Fruit fly (Drosophila melanogaster): ENCODE results near the gene CG1523.
A peak's percentile ranks its signal among the peaks of the same experiment; 100 is the strongest.

The CG1523 gene

DNA sequence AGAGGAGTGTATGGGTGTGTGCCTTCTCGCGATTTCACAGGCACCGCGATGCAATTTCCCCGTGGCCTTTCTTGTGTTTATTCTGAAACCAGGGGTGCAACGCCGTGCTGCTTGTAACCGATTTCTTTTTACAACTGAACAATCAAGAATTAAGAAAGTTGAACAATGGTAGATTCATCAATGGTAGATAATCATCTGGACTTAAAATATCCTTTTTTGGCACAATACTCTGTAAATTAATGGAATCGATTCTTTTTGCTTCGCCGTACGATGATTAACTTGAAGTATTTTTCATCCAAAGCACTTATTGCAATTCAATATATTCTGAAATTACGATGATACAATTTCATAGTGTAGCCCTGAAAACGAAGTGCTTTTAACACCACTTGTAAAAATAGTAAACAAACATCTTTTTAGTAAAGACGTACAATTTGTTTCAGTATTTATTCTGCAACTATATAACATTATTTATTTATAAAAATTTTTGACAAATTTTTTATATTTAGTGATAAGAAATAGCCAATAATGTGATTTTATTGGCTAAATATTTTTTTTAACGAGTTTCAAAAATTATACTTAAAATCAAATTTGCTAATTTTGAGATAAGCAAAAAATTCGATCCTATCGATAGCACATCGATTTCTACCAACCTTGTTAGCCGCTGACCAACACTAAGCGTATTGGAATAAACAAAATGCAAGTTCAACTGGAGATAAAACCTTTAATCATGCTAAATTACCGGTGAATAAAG lies at the start of gene CG1523, which contains the start of gene CG1647 (continued):
- TF ChIP-seq CG5180 (GFP tag; optimal IDR thresholded peaks at IDR 0.05): no peak
- peak; percentile 88 for TF ChIP-seq CG10267 (tag; optimal IDR thresholded peaks at IDR 0.05)
- peak; percentile 51 for TF ChIP-seq CG3847 (GFP tag; IDR thresholded peaks at IDR 0.05)
- TF ChIP-seq eyg (GFP tag; optimal IDR thresholded peaks at IDR 0.05): no peak
- no peak for TF ChIP-seq Hand (GFP tag; optimal IDR thresholded peaks at IDR 0.05)
- peak; percentile 10; the same call in 1 of the 2 replicates for TF ChIP-seq Nf-YA (GFP tag; IDR thresholded peaks at IDR 0.05)
- no peak for TF ChIP-seq hb (GFP tag; IDR thresholded peaks at IDR 0.05; ENCODE audit: partially characterized antibody)
- TF ChIP-seq kni (GFP tag; optimal IDR thresholded peaks at IDR 0.05): no peak
- peak; percentile 55 for TF ChIP-seq NC2α (GFP tag; optimal IDR thresholded peaks at IDR 0.05)
- peak; percentile 73 for TF ChIP-seq CG1603 (tag; optimal IDR thresholded peaks at IDR 0.05)
- no peak for TF ChIP-seq CG6813 (GFP tag; optimal IDR thresholded peaks at IDR 0.05)
- 0 out of 2 replicates have a peak, but pooled peaks have one; percentile 7 for TF ChIP-seq sim (GFP tag; IDR thresholded peaks at IDR 0.05)
- no peak for TF ChIP-seq Asciz (GFP tag; optimal IDR thresholded peaks at IDR 0.05)
- peak; percentile 37 for TF ChIP-seq CG2129 (GFP tag; IDR thresholded peaks at IDR 0.05; ENCODE audit: partially characterized antibody)
- no peak for TF ChIP-seq CG8290 (GFP tag; optimal IDR thresholded peaks at IDR 0.05)
- no peak for TF ChIP-seq CG8290 (tag; optimal IDR thresholded peaks at IDR 0.05)
- TF ChIP-seq bsh (GFP tag; optimal IDR thresholded peaks at IDR 0.05): peak in 1 of 2 experiments; percentile 69
- peak; percentile 57 for TF ChIP-seq pum (GFP tag; optimal IDR thresholded peaks at IDR 0.05)
- 0 out of 3 replicates have a peak, but pooled peaks have one; percentile 20 for TF ChIP-seq H15 (GFP tag; IDR thresholded peaks at IDR 0.05)
- TF ChIP-seq CG8281 (tag; optimal IDR thresholded peaks at IDR 0.05): no peak
- TF ChIP-seq CG3281 (GFP tag; optimal IDR thresholded peaks at IDR 0.05): no peak
- peak; percentile 68 for TF ChIP-seq BEAF-32 (GFP tag; optimal IDR thresholded peaks at IDR 0.05)
- TF ChIP-seq amos (GFP tag; IDR thresholded peaks at IDR 0.05; ENCODE audit: partially characterized antibody): peak; percentile 55
- peak; percentile 35; the same call in 1 of the 4 replicates for TF ChIP-seq Gug (GFP tag; IDR thresholded peaks at IDR 0.05)
- peak; percentile 42; the same call in 1 of the 2 replicates for TF ChIP-seq NFAT (GFP tag; IDR thresholded peaks at IDR 0.05)
- TF ChIP-seq CG3065 (GFP tag; optimal IDR thresholded peaks at IDR 0.05): peak; percentile 5
- TF ChIP-seq gcm (GFP tag; optimal IDR thresholded peaks at IDR 0.05): no peak
- 0 out of 3 replicates have a peak, but pooled peaks have one; percentile 53 for TF ChIP-seq ci (GFP tag; IDR thresholded peaks at IDR 0.05)
- 0 out of 2 replicates have a peak, but pooled peaks have one; percentile 48 for TF ChIP-seq CG7372 (GFP tag; IDR thresholded peaks at IDR 0.05)
- no peak for TF ChIP-seq prd (optimal IDR thresholded peaks at IDR 0.05)
- peak; percentile 68 for TF ChIP-seq prd (GFP tag; IDR thresholded peaks at IDR 0.05)
- TF ChIP-seq sisA (GFP tag; IDR thresholded peaks at IDR 0.05): 0 out of 2 replicates have a peak, but pooled peaks have one; percentile 14
- no peak for TF ChIP-seq CG13296 (GFP tag; optimal IDR thresholded peaks at IDR 0.05)
- TF ChIP-seq CG10462 (GFP tag; optimal IDR thresholded peaks at IDR 0.05): peak; percentile 19
- no peak for TF ChIP-seq nom (GFP tag; optimal IDR thresholded peaks at IDR 0.05)
- no peak for TF ChIP-seq CG12769 (tag; optimal IDR thresholded peaks at IDR 0.05)
- no peak for TF ChIP-seq pita (GFP tag; optimal IDR thresholded peaks at IDR 0.05)
- TF ChIP-seq CG8388 (GFP tag; optimal IDR thresholded peaks at IDR 0.05): peak; percentile 57
- no peak for TF ChIP-seq CG17186 (GFP tag; optimal IDR thresholded peaks at IDR 0.05)
- TF ChIP-seq Oli (tag; optimal IDR thresholded peaks at IDR 0.05): peak; percentile 69
- TF ChIP-seq CG8478 (optimal IDR thresholded peaks at IDR 0.05): no peak
- no peak for TF ChIP-seq Deaf1 (tag; optimal IDR thresholded peaks at IDR 0.05)
- peak; percentile 61 for TF ChIP-seq Ssrp (tag; optimal IDR thresholded peaks at IDR 0.05)
- peak; percentile 38; the same call in 1 of the 2 replicates for TF ChIP-seq wdn (GFP tag; IDR thresholded peaks at IDR 0.05)
- peak; percentile 85 for TF ChIP-seq CG15696 (tag; optimal IDR thresholded peaks at IDR 0.05)
- TF ChIP-seq CG9876 (GFP tag; optimal IDR thresholded peaks at IDR 0.05): peak; percentile 26
- TF ChIP-seq CG10209 (GFP tag; optimal IDR thresholded peaks at IDR 0.05): peak; percentile 36
- peak; percentile 63 for TF ChIP-seq Fer2 (tag; optimal IDR thresholded peaks at IDR 0.05)
